Worm (Caenorhabditis elegans) whole organism, L4 larva: ENCODE results near the gene B0280.2.

Source experiments
- T20F7.1 ChIP-seq: fragments of 200-800 bp; sonication (Bioruptor generic); optimal IDR thresholded peaks from 2 replicates; lab custom pipeline; 2018; ENCODE audit warnings: mild to moderate bottlenecking, missing genetic modification characterization, missing compliant biosample characterization
- Y105C5A.15 ChIP-seq: fragments of 200-800 bp; sonication (Bioruptor generic); IDR thresholded peaks from 2 replicates; pipeline ENCODE4 v1.3.6; 2022; ENCODE audit warnings: missing genetic modification characterization, missing compliant biosample characterization
- Y48G9A.11 ChIP-seq: fragments of 200-800 bp; sonication (Bioruptor generic); IDR thresholded peaks from 2 replicates; pipeline ENCODE4 v1.3.6; 2022; ENCODE audit warnings: missing genetic modification reagents, missing genetic modification characterization, missing compliant biosample characterization
- Y5F2A.4 ChIP-seq: fragments of 200-800 bp; sonication (Bioruptor generic); optimal IDR thresholded peaks from 2 replicates; lab custom pipeline; 2018; ENCODE audit warnings: mild to moderate bottlenecking, missing genetic modification characterization, missing compliant biosample characterization
- ama-1 ChIP-seq: fragments of 150-350 bp; optimal IDR thresholded peaks from 2 replicates; lab custom pipeline; 2014; ENCODE audit warnings: inconsistent platforms, mixed read lengths
- arid-1 ChIP-seq: fragments of 200-800 bp; sonication (Bioruptor generic); conservative IDR thresholded peaks from 2 replicates; pipeline ENCODE4 v1.3.6; 2022; ENCODE audit warnings: missing genetic modification reagents, missing genetic modification characterization, missing compliant biosample characterization
- attf-4 ChIP-seq: sonication (generic microtip); optimal IDR thresholded peaks from 3 replicates; lab custom pipeline; 2017; ENCODE audit warnings: missing biosample characterization, missing genetic modification characterization
- ceh-44 ChIP-seq: fragments of 200-800 bp; sonication (Bioruptor generic); IDR thresholded peaks from 2 replicates; pipeline ENCODE4 v1.3.6; 2022; ENCODE audit warnings: missing genetic modification reagents, missing genetic modification characterization, missing compliant biosample characterization
- ces-1 ChIP-seq: fragments of 150-350 bp; sonication (generic microtip); optimal IDR thresholded peaks from 4 replicates; lab custom pipeline; 2014; ENCODE audit warnings: missing biosample characterization, missing genetic modification reagents, missing genetic modification characterization
- daf-16 ChIP-seq, 3 experiments: sonication (generic microtip); optimal IDR thresholded peaks; 2 replicates each; lab custom pipeline; 2016 to 2017; ENCODE audit warnings: missing genetic modification characterization in 3 of 3, missing genetic modification reagents in 3 of 3, mild to moderate bottlenecking in 2 of 3, missing compliant biosample characterization in 2 of 3, missing biosample characterization in 1 of 3, moderate library complexity in 1 of 3
- dmd-6 ChIP-seq: fragments of 200-800 bp; sonication (Bioruptor generic); IDR thresholded peaks from 2 replicates; pipeline ENCODE4 v1.3.6; 2022; ENCODE audit warnings: missing genetic modification reagents, missing genetic modification characterization, missing compliant biosample characterization
- dpl-1 ChIP-seq: fragments of 150-350 bp; optimal IDR thresholded peaks from 2 replicates; lab custom pipeline; 2014; ENCODE audit warnings: missing biosample characterization, missing genetic modification reagents, missing genetic modification characterization
- duxl-1 ChIP-seq: sonication (generic microtip); optimal IDR thresholded peaks from 2 replicates; lab custom pipeline; 2016; ENCODE audit warnings: mild to moderate bottlenecking, missing genetic modification characterization, moderate library complexity, missing compliant biosample characterization; ENCODE audit not compliant: poor library complexity
- egl-27 ChIP-seq: sonication (generic microtip); optimal IDR thresholded peaks from 3 replicates; lab custom pipeline; 2017; ENCODE audit warnings: missing biosample characterization, missing genetic modification reagents, missing genetic modification characterization
- hif-1 ChIP-seq, 2 experiments: sonication (generic microtip); optimal IDR thresholded peaks; 2 replicates each; lab custom pipeline; 2016 to 2017; ENCODE audit warnings: missing compliant biosample characterization in 2 of 2, missing genetic modification characterization in 2 of 2, missing genetic modification reagents in 2 of 2, missing genotype in 2 of 2, mild to moderate bottlenecking in 1 of 2
- hlh-11 ChIP-seq: fragments of 200-800 bp; sonication (Bioruptor generic); optimal IDR thresholded peaks from 2 replicates; lab custom pipeline; 2018; ENCODE audit warnings: mild to moderate bottlenecking, missing genetic modification characterization, missing compliant biosample characterization
- lim-7 ChIP-seq: fragments of 200-800 bp; sonication (Bioruptor generic); IDR thresholded peaks from 2 replicates; pipeline ENCODE4 v1.3.6; 2022; ENCODE audit warnings: missing genetic modification characterization, missing compliant biosample characterization
- lin-1 ChIP-seq: fragments of 200-800 bp; sonication (Bioruptor generic); IDR thresholded peaks from 2 replicates; pipeline ENCODE4 v1.3.6; 2022; ENCODE audit warnings: missing genetic modification reagents, missing genetic modification characterization, missing compliant biosample characterization
- lin-15B ChIP-seq: fragments of 150-350 bp; sonication (generic microtip); optimal IDR thresholded peaks from 3 replicates; lab custom pipeline; 2014; ENCODE audit warnings: missing biosample characterization, missing genetic modification characterization
- lin-29 ChIP-seq: fragments of 200-800 bp; sonication (Bioruptor generic); IDR thresholded peaks from 2 replicates; pipeline ENCODE4 v1.3.6; 2022; ENCODE audit warnings: missing genetic modification reagents, missing genetic modification characterization, missing compliant biosample characterization
- lir-3 ChIP-seq: sonication (generic microtip); optimal IDR thresholded peaks from 2 replicates; lab custom pipeline; 2016; ENCODE audit warnings: mild to moderate bottlenecking, missing genetic modification characterization, missing compliant biosample characterization
- lsy-2 ChIP-seq, 2 experiments: fragments of 150-350 bp in 1 of 2; sonication (generic microtip) in 1 of 2; optimal IDR thresholded peaks; 2 replicates each; lab custom pipeline; 2014 to 2017; ENCODE audit warnings: missing biosample characterization in 2 of 2, missing genetic modification characterization in 2 of 2
- mdt-29 ChIP-seq: fragments of 200-800 bp; sonication (Bioruptor generic); IDR thresholded peaks from 2 replicates; pipeline ENCODE4 v1.3.6; 2022; ENCODE audit warnings: missing genetic modification reagents, missing genetic modification characterization, missing compliant biosample characterization
- mxl-2 ChIP-seq: fragments of 200-800 bp; sonication (Bioruptor generic); conservative IDR thresholded peaks from 2 replicates; pipeline ENCODE4 v1.3.6; 2022; ENCODE audit warnings: missing genetic modification reagents, missing genetic modification characterization, missing compliant biosample characterization
- mxl-3 ChIP-seq: fragments of 200-800 bp; sonication (Bioruptor generic); optimal IDR thresholded peaks from 2 replicates; lab custom pipeline; 2018; ENCODE audit warnings: mild to moderate bottlenecking, missing genetic modification characterization, missing compliant biosample characterization
- nhr-10 ChIP-seq: fragments of 150-350 bp; optimal IDR thresholded peaks from 2 replicates; lab custom pipeline; 2014; ENCODE audit warnings: missing biosample characterization, missing genetic modification characterization
- nhr-11 ChIP-seq: fragments of 150-350 bp; optimal IDR thresholded peaks from 2 replicates; lab custom pipeline; 2014; ENCODE audit warnings: missing biosample characterization, missing genetic modification characterization
- nhr-111 ChIP-seq: fragments of 200-800 bp; sonication (Bioruptor generic); optimal IDR thresholded peaks from 2 replicates; lab custom pipeline; 2018; ENCODE audit warnings: mild to moderate bottlenecking, missing genetic modification characterization, missing compliant biosample characterization
- nhr-28 ChIP-seq: fragments of 150-350 bp; optimal IDR thresholded peaks from 2 replicates; lab custom pipeline; 2014; ENCODE audit warnings: missing biosample characterization, missing genetic modification characterization
- nhr-41 ChIP-seq: fragments of 200-800 bp; sonication (Bioruptor generic); IDR thresholded peaks from 2 replicates; pipeline ENCODE4 v1.3.6; 2022; ENCODE audit warnings: missing genetic modification reagents, missing genetic modification characterization, missing compliant biosample characterization
- nhr-42 ChIP-seq: fragments of 200-800 bp; sonication (Bioruptor generic); IDR thresholded peaks from 2 replicates; pipeline ENCODE4 v1.3.6; 2022; ENCODE audit warnings: missing genetic modification characterization, missing compliant biosample characterization
- nhr-48 ChIP-seq: sonication (generic microtip); optimal IDR thresholded peaks from 2 replicates; lab custom pipeline; 2016; ENCODE audit warnings: mild to moderate bottlenecking, missing genetic modification characterization, missing compliant biosample characterization
- nhr-6 ChIP-seq: fragments of 150-350 bp; optimal IDR thresholded peaks from 2 replicates; lab custom pipeline; 2014; ENCODE audit warnings: missing biosample characterization, missing genetic modification characterization
- pha-4 ChIP-seq, 2 experiments: fragments of 150-350 bp in 1 of 2; fragments of 200-800 bp in 1 of 2; sonication (Bioruptor generic) in 1 of 2; IDR thresholded peaks in 1 of 2; optimal IDR thresholded peaks in 1 of 2; 2 replicates each; pipeline versions ENCODE4 v1.3.6 to Lab custom; 2014 to 2022; ENCODE audit warnings: missing genetic modification characterization in 2 of 2, missing genetic modification reagents in 2 of 2, missing biosample characterization in 1 of 2, missing compliant biosample characterization in 1 of 2
- sdz-12 ChIP-seq: fragments of 200-800 bp; sonication (Bioruptor generic); optimal IDR thresholded peaks from 2 replicates; lab custom pipeline; 2018; ENCODE audit warnings: mild to moderate bottlenecking, missing genetic modification characterization, missing compliant biosample characterization
- snpc-4 ChIP-seq: fragments of 150-350 bp; optimal IDR thresholded peaks from 2 replicates; lab custom pipeline; 2014; ENCODE audit warnings: missing biosample characterization, missing genetic modification characterization
- unc-130 ChIP-seq: sonication (generic microtip); optimal IDR thresholded peaks from 2 replicates; lab custom pipeline; 2016; ENCODE audit warnings: missing genetic modification reagents, missing genetic modification characterization, missing compliant biosample characterization
- unc-62 ChIP-seq, 3 experiments: fragments of 150-350 bp in 1 of 3; sonication (generic microtip); optimal IDR thresholded peaks in 2 of 3; peaks in 1 of 3; 1 replicate in 1 of 3; 2 replicates in 2 of 3; lab custom pipeline; 2014 to 2017; ENCODE audit warnings: missing biosample characterization in 3 of 3, missing genetic modification characterization in 3 of 3, missing genetic modification reagents in 3 of 3, missing genotype in 1 of 3
- zag-1 ChIP-seq: fragments of 150-350 bp; optimal IDR thresholded peaks from 2 replicates; lab custom pipeline; 2014; ENCODE audit warnings: missing biosample characterization, missing genetic modification characterization
- zip-11 ChIP-seq: fragments of 200-800 bp; sonication (Bioruptor generic); IDR thresholded peaks from 2 replicates; pipeline ENCODE4 v1.3.6; 2022; ENCODE audit warnings: missing genetic modification characterization, missing compliant biosample characterization
- zip-2 ChIP-seq: fragments of 150-350 bp; optimal IDR thresholded peaks from 2 replicates; lab custom pipeline; 2014; ENCODE audit warnings: missing biosample characterization, missing genetic modification characterization
- ztf-11 ChIP-seq: fragments of 150-350 bp; optimal IDR thresholded peaks from 2 replicates; lab custom pipeline; 2014; ENCODE audit warnings: missing biosample characterization, missing genetic modification characterization
- ztf-7 ChIP-seq: fragments of 150-350 bp; optimal IDR thresholded peaks from 2 replicates; lab custom pipeline; 2014; ENCODE audit warnings: missing biosample characterization, missing genetic modification characterization

The B0280.2 gene

DNA sequence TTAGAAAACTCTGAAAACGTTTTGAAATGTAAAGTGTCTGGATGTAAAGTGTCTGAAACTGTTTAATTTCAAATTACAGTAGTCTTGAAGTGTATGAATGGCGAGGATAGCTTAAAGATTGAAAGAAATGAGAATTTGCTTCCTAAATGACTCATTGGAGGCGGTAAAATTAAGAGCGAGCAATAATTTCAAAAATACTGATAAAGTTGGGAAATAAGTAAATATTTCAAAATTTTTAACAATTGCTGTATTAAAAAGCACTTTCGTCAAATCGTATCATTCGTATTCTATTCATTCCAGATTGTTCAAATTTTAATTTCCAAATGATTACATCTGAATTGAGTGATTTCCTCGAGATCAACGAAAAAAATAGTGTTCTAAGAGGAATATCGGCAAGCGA, at the start of gene B0280.2:
B0280.2 (plus strand) TSS at position 301 of the 400 bp plus-strand sequence.
- no peak for TF ChIP-seq ceh-44
- no peak for TF ChIP-seq mdt-29 (GFP tag; lab: Robert Waterston, UW)
- TF ChIP-seq lin-15B (tag; lab: Kevin White, UChicago), result no peak
- TF ChIP-seq Y48G9A.11 (GFP tag; lab: Robert Waterston, UW), result no peak
- TF ChIP-seq T20F7.1, result no peak
- TF ChIP-seq lin-1, result no peak
- TF ChIP-seq unc-130, result no peak
- no peak for TF ChIP-seq dpl-1 (GFP tag; lab: Kevin White, UChicago)
- no peak for TF ChIP-seq arid-1
- TF ChIP-seq dmd-6 (GFP tag; lab: Robert Waterston, UW), result no peak
- no peak for TF ChIP-seq mxl-2 (GFP tag; lab: Robert Waterston, UW)
- no peak for TF ChIP-seq lir-3 (tag; lab: Kevin White, UChicago)
- no peak for TF ChIP-seq nhr-6 (tag; lab: Kevin White, UChicago)
- no peak for TF ChIP-seq unc-62 (GFP tag; optimal IDR thresholded peaks at IDR 0.05 in 1 of 2; lab: Kevin White, UChicago)
- no peak for TF ChIP-seq unc-62 (tag; optimal IDR thresholded peaks at IDR 0.05; lab: Kevin White, UChicago)
- no peak for TF ChIP-seq attf-4 (tag; lab: Kevin White, UChicago)
- TF ChIP-seq sdz-12, result no peak
- no peak for TF ChIP-seq snpc-4

DNA sequence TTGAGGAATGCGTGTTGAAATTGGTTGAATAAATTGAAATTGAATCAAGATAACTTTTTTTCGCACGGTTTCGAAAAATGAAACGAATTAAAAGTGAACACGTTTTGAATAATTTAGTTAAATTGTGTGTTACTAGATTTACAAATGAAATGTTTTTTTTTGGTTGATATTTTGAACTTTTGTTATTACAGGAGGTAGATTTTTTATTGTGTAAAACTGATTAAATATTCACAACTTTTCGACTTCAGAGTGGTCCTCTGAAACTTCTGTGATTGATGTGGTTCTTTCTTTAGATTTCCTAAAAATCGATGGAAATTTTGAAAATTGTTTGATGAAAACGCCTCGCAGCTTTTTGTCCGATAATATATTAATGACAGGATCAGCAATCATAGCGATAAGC, 48.1 kb upstream of the B0280.2 start, which contains the start of gene ZK418.13:
ZK418.13 (minus strand) TSS at position 101 of the 400 bp plus-strand sequence.
- no peak for TF ChIP-seq mxl-3 (GFP tag; lab: Kevin White, UChicago)
- no peak for TF ChIP-seq attf-4 (tag; lab: Kevin White, UChicago)
- no peak for TF ChIP-seq zip-11 (GFP tag; lab: Robert Waterston, UW)
- no peak for TF ChIP-seq sdz-12
- no peak for TF ChIP-seq nhr-11 (tag; lab: Kevin White, UChicago)
- no peak for TF ChIP-seq nhr-42 (GFP tag; lab: Robert Waterston, UW)
- TF ChIP-seq T20F7.1, result no peak
- TF ChIP-seq hif-1 (tag; optimal IDR thresholded peaks at IDR 0.05; lab: Kevin White, UChicago), result no peak

DNA sequence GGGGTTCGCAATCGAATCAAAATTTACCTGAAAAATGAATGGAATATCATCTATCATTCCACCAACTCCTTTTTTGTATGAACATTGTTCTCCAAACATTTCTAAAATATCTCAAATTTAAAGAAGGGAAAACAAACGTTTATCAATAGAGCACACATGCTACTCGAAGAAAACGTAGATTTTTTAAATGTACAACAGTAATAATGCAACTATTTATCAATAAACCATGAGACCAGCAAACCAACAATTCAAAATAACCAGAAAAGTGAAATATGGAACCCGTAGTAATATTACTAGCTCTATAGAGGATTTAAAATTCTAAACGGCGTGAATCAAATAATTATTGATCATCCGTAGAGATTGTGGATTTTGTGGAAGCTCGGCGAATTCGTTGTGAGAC, 45.7 kb upstream of the B0280.2 start, which contains the start of gene ZK418.6:
ZK418.6 (minus strand) TSS at position 101 of the 400 bp plus-strand sequence.
- TF ChIP-seq egl-27 (tag; lab: Kevin White, UChicago), result no peak
- TF ChIP-seq ama-1, result no peak
- TF ChIP-seq lin-29, result no peak
- TF ChIP-seq dmd-6 (GFP tag; lab: Robert Waterston, UW), result no peak
- no peak for TF ChIP-seq ztf-7 (tag; lab: Kevin White, UChicago)
- no peak for TF ChIP-seq ztf-11 (tag; lab: Kevin White, UChicago)
- no peak for TF ChIP-seq zip-2 (tag; lab: Kevin White, UChicago)
- TF ChIP-seq snpc-4, result no peak
- no peak for TF ChIP-seq Y105C5A.15
- no peak for TF ChIP-seq ceh-44
- TF ChIP-seq Y5F2A.4 (GFP tag; lab: Kevin White, UChicago), result no peak
- TF ChIP-seq arid-1, result no peak
- no peak for TF ChIP-seq hlh-11
- no peak for TF ChIP-seq ces-1 (GFP tag; lab: Kevin White, UChicago)

DNA sequence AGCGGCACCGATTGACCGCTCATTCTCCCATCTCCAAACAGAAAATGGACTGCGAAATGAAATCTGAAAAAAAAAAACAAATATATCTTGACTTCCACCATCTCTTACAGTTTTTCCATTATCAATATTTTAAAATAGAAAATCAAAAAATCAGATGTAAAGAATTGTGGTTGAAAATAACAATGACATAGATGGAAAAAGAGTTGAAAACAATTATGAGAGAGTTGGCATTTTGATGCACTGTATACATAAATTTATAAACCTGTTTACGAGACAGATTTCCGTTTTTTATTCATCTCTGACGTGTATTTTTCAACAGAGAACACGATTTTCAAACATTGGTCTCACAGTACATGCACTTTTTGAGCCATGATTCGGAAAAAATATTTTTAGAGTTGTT, 43.8 kb upstream of the B0280.2 start, which contains the start of gene ZK418.7:
ZK418.7 (minus strand) TSS at position 101 of the 400 bp plus-strand sequence.
- TF ChIP-seq nhr-10 (tag; lab: Kevin White, UChicago) (no peak), ztf-7 (tag; lab: Kevin White, UChicago) (no peak), pha-4 (GFP tag; IDR thresholded peaks at IDR 0.05; lab: Robert Waterston, UW) (no peak), pha-4 (tag; optimal IDR thresholded peaks at IDR 0.05; lab: Kevin White, UChicago) (no peak), lim-7 (GFP tag; lab: Robert Waterston, UW) (no peak), zip-11 (GFP tag; lab: Robert Waterston, UW) (no peak), daf-16 (GFP tag; optimal IDR thresholded peaks at IDR 0.05; lab: Kevin White, UChicago) (no peak), daf-16 (tag; optimal IDR thresholded peaks at IDR 0.05; lab: Kevin White, UChicago) (no peak), duxl-1 (no peak), nhr-28 (tag; lab: Kevin White, UChicago) (no peak), zag-1 (no peak), nhr-6 (tag; lab: Kevin White, UChicago) (no peak), snpc-4 (no peak), arid-1 (no peak), nhr-41 (GFP tag; lab: Robert Waterston, UW) (no peak), lsy-2 (tag; optimal IDR thresholded peaks at IDR 0.05; lab: Kevin White, UChicago) (no peak), nhr-111 (no peak), nhr-48 (tag; lab: Kevin White, UChicago) (no peak)
